Worm (Caenorhabditis elegans) whole organism, L1 larva: ENCODE measurements around the gene F20B10.3.

Source experiments
- C04F5.9 ChIP-seq: sonication (generic microtip); optimal IDR thresholded peaks from 2 replicates; lab custom pipeline; 2016; ENCODE audit warnings: missing genetic modification characterization, missing compliant biosample characterization
- C16A3.4 ChIP-seq: fragments of 150-350 bp; optimal IDR thresholded peaks from 2 replicates; lab custom pipeline; 2014; ENCODE audit warnings: missing biosample characterization, missing genetic modification characterization
- F16B12.6 ChIP-seq: fragments of 150-350 bp; optimal IDR thresholded peaks from 2 replicates; lab custom pipeline; 2014; ENCODE audit warnings: missing biosample characterization, missing genetic modification characterization
- Y116A8C.19 ChIP-seq: sonication (generic microtip); optimal IDR thresholded peaks from 2 replicates; lab custom pipeline; 2016; ENCODE audit warnings: missing compliant biosample characterization, missing genetic modification characterization, borderline replicate concordance
- aly-2 ChIP-seq: fragments of 150-350 bp; optimal IDR thresholded peaks from 2 replicates; lab custom pipeline; 2014; ENCODE audit warnings: missing biosample characterization, missing genetic modification characterization
- ceh-82 ChIP-seq, 3 experiments: fragments of 150-350 bp in 1 of 3; sonication (generic microtip) in 2 of 3; optimal IDR thresholded peaks; 2 replicates each; lab custom pipeline; 2014 to 2017; ENCODE audit warnings: missing biosample characterization in 3 of 3, missing genetic modification characterization in 3 of 3
- dpl-1 ChIP-seq, 3 experiments: fragments of 150-350 bp in 2 of 3; sonication (generic microtip) in 1 of 3; optimal IDR thresholded peaks; 2 replicates each; lab custom pipeline; 2014 to 2017; ENCODE audit warnings: missing biosample characterization in 3 of 3, missing genetic modification characterization in 3 of 3, missing genetic modification reagents in 3 of 3
- dsc-1 ChIP-seq: sonication (generic microtip); optimal IDR thresholded peaks from 2 replicates; lab custom pipeline; 2016; ENCODE audit warnings: mild to moderate bottlenecking, missing genetic modification characterization, missing compliant biosample characterization
- efl-1 ChIP-seq, 4 experiments: fragments of 150-350 bp; optimal IDR thresholded peaks in 3 of 4; peaks in 1 of 4; 1 replicate in 1 of 4; 2 replicates in 3 of 4; lab custom pipeline; 2014; ENCODE audit warnings: missing biosample characterization in 2 of 4, missing genetic modification characterization in 2 of 4, missing genetic modification reagents in 2 of 4
- egl-13 ChIP-seq: sonication (generic microtip); optimal IDR thresholded peaks from 2 replicates; lab custom pipeline; 2016; ENCODE audit warnings: missing genotype, missing genetic modification reagents, missing genetic modification characterization, missing compliant biosample characterization
- elt-2 ChIP-seq: sonication (generic microtip); optimal IDR thresholded peaks from 2 replicates; lab custom pipeline; 2016; ENCODE audit warnings: missing genetic modification characterization, mild to moderate bottlenecking, inconsistent platforms, missing compliant biosample characterization, missing genetic modification reagents
- elt-3 ChIP-seq, 6 experiments: fragments of 150-350 bp in 1 of 6; sonication (generic microtip); optimal IDR thresholded peaks; 2 replicates each; lab custom pipeline; 2017 to 2018; ENCODE audit warnings: missing biosample characterization in 6 of 6, missing genetic modification characterization in 6 of 6, inconsistent platforms in 1 of 6
- fkh-10 ChIP-seq: sonication (generic microtip); optimal IDR thresholded peaks from 2 replicates; lab custom pipeline; 2017; ENCODE audit warnings: missing biosample characterization, missing genetic modification reagents, missing genetic modification characterization
- fkh-8 ChIP-seq: sonication (generic microtip); optimal IDR thresholded peaks from 2 replicates; lab custom pipeline; 2016; ENCODE audit warnings: mild to moderate bottlenecking, missing genetic modification characterization, missing compliant biosample characterization
- fos-1 ChIP-seq: fragments of 150-350 bp; optimal IDR thresholded peaks from 2 replicates; lab custom pipeline; 2014; ENCODE audit warnings: missing biosample characterization, missing genetic modification characterization
- hlh-4 ChIP-seq: sonication (generic microtip); optimal IDR thresholded peaks from 2 replicates; lab custom pipeline; 2016; ENCODE audit warnings: mild to moderate bottlenecking, missing genetic modification characterization, missing compliant biosample characterization
- hpl-2 ChIP-seq: fragments of 150-350 bp; optimal IDR thresholded peaks from 2 replicates; lab custom pipeline; 2014; ENCODE audit warnings: missing biosample characterization, missing genetic modification reagents, missing genetic modification characterization
- irx-1 ChIP-seq: sonication (generic microtip); optimal IDR thresholded peaks from 2 replicates; lab custom pipeline; 2016; ENCODE audit warnings: missing genetic modification characterization, missing compliant biosample characterization
- isw-1 ChIP-seq: fragments of 200-800 bp; sonication (Bioruptor generic); IDR thresholded peaks from 2 replicates; pipeline ENCODE4 v1.3.6; 2022; ENCODE audit warnings: missing genetic modification characterization, missing compliant biosample characterization
- jun-1 ChIP-seq: fragments of 150-350 bp; optimal IDR thresholded peaks from 2 replicates; lab custom pipeline; 2014; ENCODE audit warnings: missing biosample characterization, missing genetic modification reagents, missing genetic modification characterization
- lin-13 ChIP-seq: fragments of 150-350 bp; optimal IDR thresholded peaks from 2 replicates; lab custom pipeline; 2014; ENCODE audit warnings: missing biosample characterization, missing genetic modification reagents, missing genetic modification characterization
- lin-14 ChIP-seq: fragments of 200-800 bp; sonication (Bioruptor generic); optimal IDR thresholded peaks from 2 replicates; lab custom pipeline; 2018; ENCODE audit warnings: mild to moderate bottlenecking, missing genetic modification characterization, moderate library complexity, missing compliant biosample characterization
- lin-15B ChIP-seq: fragments of 150-350 bp; sonication (generic microtip); optimal IDR thresholded peaks from 3 replicates; lab custom pipeline; 2014; ENCODE audit warnings: missing biosample characterization, missing genetic modification characterization
- lin-35 ChIP-seq, 2 experiments: fragments of 150-350 bp; optimal IDR thresholded peaks; 2 replicates each; lab custom pipeline; 2014; ENCODE audit warnings: missing biosample characterization in 2 of 2, missing genetic modification characterization in 2 of 2, missing genetic modification reagents in 2 of 2
- lin-39 ChIP-seq: fragments of 150-350 bp; optimal IDR thresholded peaks from 2 replicates; lab custom pipeline; 2014; ENCODE audit warnings: missing biosample characterization, missing genetic modification reagents, missing genetic modification characterization
- lsy-2 ChIP-seq, 2 experiments: fragments of 150-350 bp; optimal IDR thresholded peaks; 2 replicates each; lab custom pipeline; 2014; ENCODE audit warnings: missing biosample characterization in 2 of 2, missing genetic modification characterization in 2 of 2
- mdl-1 ChIP-seq, 2 experiments: fragments of 150-350 bp; optimal IDR thresholded peaks; 2 replicates each; lab custom pipeline; 2014 to 2017; ENCODE audit warnings: missing biosample characterization in 2 of 2, missing genetic modification characterization in 2 of 2, inconsistent platforms in 1 of 2
- mep-1 ChIP-seq: fragments of 150-350 bp; optimal IDR thresholded peaks from 2 replicates; lab custom pipeline; 2014; ENCODE audit warnings: missing biosample characterization, missing genetic modification characterization
- nhr-11 ChIP-seq: fragments of 150-350 bp; optimal IDR thresholded peaks from 2 replicates; lab custom pipeline; 2014; ENCODE audit warnings: missing biosample characterization, missing genetic modification characterization
- nhr-19 ChIP-seq: fragments of 200-800 bp; sonication (Bioruptor generic); conservative IDR thresholded peaks from 2 replicates; pipeline ENCODE4 v1.3.6; 2022; ENCODE audit warnings: missing genetic modification characterization, missing compliant biosample characterization
- nhr-20 ChIP-seq: sonication (generic microtip); optimal IDR thresholded peaks from 2 replicates; lab custom pipeline; 2016; ENCODE audit warnings: mild to moderate bottlenecking, missing genetic modification characterization, missing compliant biosample characterization
- nhr-47 ChIP-seq: sonication (generic microtip); optimal IDR thresholded peaks from 2 replicates; lab custom pipeline; 2016; ENCODE audit warnings: mild to moderate bottlenecking, missing genetic modification characterization, moderate library complexity, missing compliant biosample characterization
- nhr-71 ChIP-seq: sonication (generic microtip); optimal IDR thresholded peaks from 2 replicates; lab custom pipeline; 2016; ENCODE audit warnings: mild to moderate bottlenecking, missing genetic modification characterization, moderate library complexity, missing compliant biosample characterization
- nhr-85 ChIP-seq: sonication (generic microtip); peaks from one replicate; lab custom pipeline; 2016; ENCODE audit warnings: missing genetic modification characterization, inconsistent platforms, missing compliant biosample characterization
- nhr-90 ChIP-seq: sonication (generic microtip); optimal IDR thresholded peaks from 2 replicates; lab custom pipeline; 2016; ENCODE audit warnings: mild to moderate bottlenecking, missing genetic modification characterization, missing compliant biosample characterization; ENCODE audit not compliant: poor library complexity
- pag-3 ChIP-seq: sonication (generic microtip); optimal IDR thresholded peaks from 2 replicates; lab custom pipeline; 2017; ENCODE audit warnings: missing genetic modification characterization, mild to moderate bottlenecking, missing compliant biosample characterization, antibody characterized with exemption, borderline replicate concordance; ENCODE audit not compliant: insufficient read depth
- rnt-1 ChIP-seq: sonication (generic microtip); optimal IDR thresholded peaks from 2 replicates; lab custom pipeline; 2016; ENCODE audit warnings: mild to moderate bottlenecking, missing genetic modification characterization, moderate library complexity, missing compliant biosample characterization
- skn-1 ChIP-seq: fragments of 150-350 bp; optimal IDR thresholded peaks from 2 replicates; lab custom pipeline; 2014; ENCODE audit warnings: missing biosample characterization, missing genetic modification characterization
- snpc-4 ChIP-seq: fragments of 150-350 bp; optimal IDR thresholded peaks from 2 replicates; lab custom pipeline; 2014; ENCODE audit warnings: missing biosample characterization, missing genetic modification characterization
- snu-23 ChIP-seq: sonication (generic microtip); optimal IDR thresholded peaks from 2 replicates; lab custom pipeline; 2016; ENCODE audit warnings: missing genetic modification characterization, missing compliant biosample characterization
- swsn-7 ChIP-seq: sonication (generic microtip); optimal IDR thresholded peaks from 2 replicates; lab custom pipeline; 2016; ENCODE audit warnings: missing genetic modification characterization, missing compliant biosample characterization
- tbx-2 ChIP-seq: sonication (generic microtip); optimal IDR thresholded peaks from 2 replicates; lab custom pipeline; 2016; ENCODE audit warnings: missing genetic modification characterization, missing compliant biosample characterization
- unc-86 ChIP-seq: sonication (generic microtip); optimal IDR thresholded peaks from 2 replicates; lab custom pipeline; 2016; ENCODE audit warnings: missing genetic modification characterization, missing compliant biosample characterization
- xbp-1 ChIP-seq: sonication (generic microtip); optimal IDR thresholded peaks from 2 replicates; lab custom pipeline; 2016; ENCODE audit warnings: missing genetic modification characterization, missing compliant biosample characterization

Gene F20B10.3

ce11 chrIV:12208984-12209676 is 41.1 kb downstream of the F20B10.3 start, which contains the start of the genes marb-1 and F35G2.3:
TSS of gene marb-1 (minus strand) at chrIV:12209010.
TSS of gene F35G2.3 (plus strand) at chrIV:12209626.
- TF ChIP-seq nhr-71 (tag; lab: Kevin White, UChicago) (peak; percentile 76), nhr-47 (tag; lab: Kevin White, UChicago) (peak; percentile 76), C16A3.4 (peak; percentile 53), F16B12.6 (tag; lab: Kevin White, UChicago) (peak; percentile 14), fkh-8 (tag; lab: Kevin White, UChicago) (no peak), aly-2 (peak; percentile 61), ceh-82 (tag; optimal IDR thresholded peaks at IDR 0.05; lab: Kevin White, UChicago) (peak; percentile 18 to 43 (median 21)), efl-1 (optimal IDR thresholded peaks at IDR 0.05; lab: Kevin White, UChicago) (peak; percentile 63 to 93), efl-1 (GFP tag; optimal IDR thresholded peaks at IDR 0.05 in 1 of 2; lab: Kevin White, UChicago) (peak; percentile 94 to 99), skn-1 (peak; percentile 62), snpc-4 (tag; lab: Kevin White, UChicago) (peak; percentile 12), jun-1 (tag; lab: Kevin White, UChicago) (peak; percentile 16), mdl-1 (tag; optimal IDR thresholded peaks at IDR 0.05; lab: Kevin White, UChicago) (no peak), rnt-1 (peak; percentile 62), lsy-2 (tag; optimal IDR thresholded peaks at IDR 0.05; lab: Kevin White, UChicago) (peak; percentile 83 to 84), dpl-1 (GFP tag; optimal IDR thresholded peaks at IDR 0.05; lab: Kevin White, UChicago) (peak; percentile 89 to 93 (median 92)), lin-35 (GFP tag; optimal IDR thresholded peaks at IDR 0.05; lab: Kevin White, UChicago) (peak; percentile 93 to 94), pag-3 (tag; lab: Kevin White, UChicago) (no peak), elt-3 (tag; optimal IDR thresholded peaks at IDR 0.05; lab: Kevin White, UChicago) (peak in 1 of 6 experiments; percentile 21), lin-15B (peak; percentile 69), hlh-4 (tag; lab: Kevin White, UChicago) (no peak), nhr-11 (tag; lab: Kevin White, UChicago) (peak; percentile 3), dsc-1 (tag; lab: Kevin White, UChicago) (peak; percentile 63), Y116A8C.19 (tag; lab: Kevin White, UChicago) (no peak), egl-13 (tag; lab: Kevin White, UChicago) (peak; percentile 35), lin-13 (GFP tag; lab: Kevin White, UChicago) (peak; percentile 24), unc-86 (tag; lab: Kevin White, UChicago) (peak; percentile 5), nhr-85 (tag; lab: Kevin White, UChicago) (peak; percentile 81), nhr-20 (peak; percentile 69), mep-1 (tag; lab: Kevin White, UChicago) (peak; percentile 14), swsn-7 (tag; lab: Kevin White, UChicago) (peak; percentile 65), nhr-90 (tag; lab: Kevin White, UChicago) (peak; percentile 67), tbx-2 (tag; lab: Kevin White, UChicago) (peak; percentile 74), isw-1 (GFP tag; lab: Robert Waterston, UW) (peak; percentile 60), fos-1 (tag; lab: Kevin White, UChicago) (no peak), fkh-10 (GFP tag; lab: Kevin White, UChicago) (no peak), lin-14 (GFP tag; lab: Kevin White, UChicago) (peak; percentile 64), snu-23 (GFP tag; lab: Kevin White, UChicago) (peak; percentile 77), hpl-2 (GFP tag; lab: Kevin White, UChicago) (no peak), elt-2 (tag; lab: Kevin White, UChicago) (no peak), irx-1 (tag; lab: Kevin White, UChicago) (peak; percentile 55), C04F5.9 (tag; lab: Kevin White, UChicago) (peak; percentile 33), xbp-1 (peak; percentile 68), lin-39 (tag; lab: Kevin White, UChicago) (peak; percentile 68), nhr-19 (GFP tag; lab: Robert Waterston, UW) (peak; percentile 61)
- TF ChIP-seq, all 84 proteins: peak for 35
